Worm (Caenorhabditis elegans) whole organism, L4 larva: ENCODE results near the gene K03B8.6.

ENCODE experiments used
- ama-1 ChIP-seq: fragments of 150-350 bp; optimal IDR thresholded peaks from 2 replicates; lab custom pipeline; 2014; ENCODE audit warnings: inconsistent platforms, mixed read lengths
- ceh-28 ChIP-seq: fragments of 150-350 bp; optimal IDR thresholded peaks from 2 replicates; lab custom pipeline; 2014; ENCODE audit warnings: missing biosample characterization, missing genetic modification reagents, missing genetic modification characterization
- hlh-11 ChIP-seq: fragments of 200-800 bp; sonication (Bioruptor generic); optimal IDR thresholded peaks from 2 replicates; lab custom pipeline; 2018; ENCODE audit warnings: mild to moderate bottlenecking, missing genetic modification characterization, missing compliant biosample characterization
- nhr-237 ChIP-seq: sonication (generic microtip); optimal IDR thresholded peaks from 2 replicates; lab custom pipeline; 2017; ENCODE audit warnings: missing biosample characterization, missing genetic modification characterization
- pha-4 ChIP-seq, 2 experiments: fragments of 150-350 bp in 1 of 2; fragments of 200-800 bp in 1 of 2; sonication (Bioruptor generic) in 1 of 2; IDR thresholded peaks in 1 of 2; optimal IDR thresholded peaks in 1 of 2; 2 replicates each; pipeline versions ENCODE4 v1.3.6 to Lab custom; 2014 to 2022; ENCODE audit warnings: missing genetic modification characterization in 2 of 2, missing genetic modification reagents in 2 of 2, missing biosample characterization in 1 of 2, missing compliant biosample characterization in 1 of 2
- snpc-4 ChIP-seq: fragments of 150-350 bp; optimal IDR thresholded peaks from 2 replicates; lab custom pipeline; 2014; ENCODE audit warnings: missing biosample characterization, missing genetic modification characterization
- tra-1 ChIP-seq: fragments of 200-800 bp; sonication (Bioruptor generic); IDR thresholded peaks from 2 replicates; pipeline ENCODE4 v1.3.6; 2022; ENCODE audit warnings: missing genetic modification reagents, missing genetic modification characterization, missing compliant biosample characterization
- unc-62 ChIP-seq, 3 experiments: fragments of 150-350 bp in 1 of 3; sonication (generic microtip); optimal IDR thresholded peaks in 2 of 3; peaks in 1 of 3; 1 replicate in 1 of 3; 2 replicates in 2 of 3; lab custom pipeline; 2014 to 2017; ENCODE audit warnings: missing biosample characterization in 3 of 3, missing genetic modification characterization in 3 of 3, missing genetic modification reagents in 3 of 3, missing genotype in 1 of 3

ce11 chrV:11450257-11450656, 42.9 kb downstream of the K03B8.6 start, which contains the start of gene col-156:
- TF ChIP-seq ceh-28 (no peak), snpc-4 (tag; lab: Kevin White, UChicago) (no peak), unc-62 (GFP tag; optimal IDR thresholded peaks at IDR 0.05 in 1 of 2; lab: Kevin White, UChicago) (no peak), unc-62 (tag; optimal IDR thresholded peaks at IDR 0.05; lab: Kevin White, UChicago) (no peak), ama-1 (lab: Kevin White, UChicago) (no peak), pha-4 (GFP tag; IDR thresholded peaks at IDR 0.05; lab: Robert Waterston, UW) (no peak), pha-4 (tag; optimal IDR thresholded peaks at IDR 0.05; lab: Kevin White, UChicago) (no peak), tra-1 (GFP tag; lab: Robert Waterston, UW) (no peak), nhr-237 (tag; lab: Kevin White, UChicago) (no peak), hlh-11 (tag; lab: Kevin White, UChicago) (no peak)
